Fruit fly (Drosophila melanogaster) Kc167 (cell line): ENCODE results near the gene CG34041.

Source experiments
- Myc ChIP-seq: fragments of >200 bp; optimal IDR thresholded peaks from 2 replicates; lab custom pipeline; 2017; ENCODE audit warnings: missing external identifiers
- Sin3A ChIP-seq: fragments of >200 bp; optimal IDR thresholded peaks from 2 replicates; lab custom pipeline; 2018; ENCODE audit warnings: missing external identifiers
- h ChIP-seq: fragments of >200 bp; optimal IDR thresholded peaks from 3 replicates; lab custom pipeline; 2018; ENCODE audit warnings: missing external identifiers
- insv ChIP-seq: fragments of >200 bp; optimal IDR thresholded peaks from 3 replicates; lab custom pipeline; 2018; ENCODE audit warnings: missing external identifiers
- psq ChIP-seq: fragments of >200 bp; optimal IDR thresholded peaks from 2 replicates; lab custom pipeline; 2017; ENCODE audit warnings: missing external identifiers
- ttk ChIP-seq: sonication (Bioruptor generic); optimal IDR thresholded peaks from 2 replicates; lab custom pipeline; 2017; ENCODE audit warnings: missing external identifiers

Gene CG34041

DNA sequence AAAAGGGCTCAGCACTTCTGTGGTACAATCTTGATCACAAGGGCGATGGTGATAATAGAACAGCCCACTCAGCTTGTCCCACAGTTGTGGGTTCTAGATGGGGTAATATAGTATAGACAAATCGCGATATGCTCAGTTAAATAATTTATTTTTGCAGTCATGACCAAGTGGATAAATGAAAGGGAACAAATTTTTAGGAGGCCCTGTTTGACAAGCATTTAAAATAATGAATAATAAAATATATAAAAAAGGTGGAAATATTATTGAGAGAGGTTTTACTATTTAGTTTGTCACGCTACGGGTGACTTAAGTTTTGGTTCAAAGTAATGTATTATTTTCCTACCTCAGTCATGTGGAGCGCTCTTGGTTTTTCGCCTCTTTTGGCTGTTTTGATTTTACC is at the start of gene CG34041:
Gene CG34041, plus strand, starts transcription at position 301 of the 400 bp plus-strand sequence.
- TF ChIP-seq Myc (lab: Kevin White, UChicago) (no peak), ttk (lab: Kevin White, UChicago) (no peak), insv (lab: Kevin White, UChicago) (no peak), psq (lab: Kevin White, UChicago) (no peak), h (lab: Kevin White, UChicago) (no peak), Sin3A (lab: Kevin White, UChicago) (no peak)

DNA sequence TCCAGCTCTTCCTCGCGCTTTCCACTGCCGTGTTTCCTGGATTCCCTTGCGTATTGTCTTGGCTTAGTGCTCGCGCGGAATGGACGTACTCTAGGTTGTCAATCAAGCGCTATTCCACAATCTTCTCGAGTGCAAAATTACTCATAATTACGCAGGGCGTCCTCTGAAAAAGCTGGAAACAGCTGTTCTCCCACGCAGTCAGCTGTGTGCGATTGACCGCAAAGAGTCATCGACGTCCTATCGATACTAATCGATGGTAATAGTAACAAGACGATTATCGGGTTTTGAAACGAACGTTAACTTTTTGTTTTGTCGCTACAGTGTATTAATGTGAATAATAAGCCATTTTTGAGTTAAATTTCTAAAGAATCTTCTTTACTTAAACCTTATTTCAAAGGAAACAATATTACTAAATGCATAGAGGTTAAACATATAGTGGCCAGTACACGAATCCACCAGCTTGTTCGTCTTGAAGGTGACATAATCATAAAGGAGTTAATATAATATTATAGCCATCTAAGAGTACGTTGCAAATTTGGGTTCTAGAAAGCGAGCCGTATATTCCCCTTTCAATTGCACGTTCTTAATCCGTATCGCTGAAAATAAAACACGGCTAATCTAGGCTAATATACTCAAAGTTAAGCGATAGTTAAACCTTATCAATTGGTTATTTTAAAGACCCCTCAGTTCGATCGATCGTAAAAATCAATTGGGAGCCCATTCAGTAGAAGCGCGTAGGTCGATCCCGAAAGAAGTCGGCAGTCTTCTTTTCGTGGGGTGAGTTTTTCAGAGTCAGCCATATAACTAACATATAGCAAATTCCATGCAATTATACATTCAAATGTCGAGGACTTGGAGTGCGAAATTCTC is 48.5 kb upstream of the CG34041 start, which contains the start of the genes CG2224 and CDase:
Gene CG2224, minus strand, starts transcription at position 235 of the 870 bp plus-strand sequence.
Gene CDase, plus strand, starts transcription at position 456 of the 870 bp plus-strand sequence.
- TF ChIP-seq Myc (lab: Kevin White, UChicago) = no peak
- TF ChIP-seq psq (lab: Kevin White, UChicago) = no peak
- TF ChIP-seq Sin3A (lab: Kevin White, UChicago) = no peak
- TF ChIP-seq ttk (lab: Kevin White, UChicago) = no peak
- no peak for TF ChIP-seq insv (lab: Kevin White, UChicago)
- TF ChIP-seq h (lab: Kevin White, UChicago) = no peak

DNA sequence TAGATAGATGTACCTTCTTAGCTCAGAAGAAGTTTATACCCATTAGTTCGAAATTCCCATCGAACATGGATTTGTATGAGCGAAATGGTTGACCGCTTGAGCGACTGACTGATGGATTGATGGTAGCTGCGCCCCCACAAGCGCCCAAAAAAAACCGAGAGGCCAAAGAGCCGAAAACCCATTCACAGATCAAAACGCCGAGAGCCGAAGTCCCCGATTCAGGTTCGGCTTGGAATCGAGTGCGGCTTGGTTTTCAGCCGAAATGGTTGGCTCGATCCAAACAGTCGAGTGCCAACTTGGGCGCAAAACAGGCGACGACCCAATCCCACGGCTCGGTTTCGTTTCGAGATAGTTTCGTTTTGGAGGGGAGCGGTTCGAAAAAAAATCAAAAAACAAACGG is 47.6 kb upstream of the CG34041 start:
- TF ChIP-seq h (lab: Kevin White, UChicago) (no peak), Sin3A (lab: Kevin White, UChicago) (no peak)

DNA sequence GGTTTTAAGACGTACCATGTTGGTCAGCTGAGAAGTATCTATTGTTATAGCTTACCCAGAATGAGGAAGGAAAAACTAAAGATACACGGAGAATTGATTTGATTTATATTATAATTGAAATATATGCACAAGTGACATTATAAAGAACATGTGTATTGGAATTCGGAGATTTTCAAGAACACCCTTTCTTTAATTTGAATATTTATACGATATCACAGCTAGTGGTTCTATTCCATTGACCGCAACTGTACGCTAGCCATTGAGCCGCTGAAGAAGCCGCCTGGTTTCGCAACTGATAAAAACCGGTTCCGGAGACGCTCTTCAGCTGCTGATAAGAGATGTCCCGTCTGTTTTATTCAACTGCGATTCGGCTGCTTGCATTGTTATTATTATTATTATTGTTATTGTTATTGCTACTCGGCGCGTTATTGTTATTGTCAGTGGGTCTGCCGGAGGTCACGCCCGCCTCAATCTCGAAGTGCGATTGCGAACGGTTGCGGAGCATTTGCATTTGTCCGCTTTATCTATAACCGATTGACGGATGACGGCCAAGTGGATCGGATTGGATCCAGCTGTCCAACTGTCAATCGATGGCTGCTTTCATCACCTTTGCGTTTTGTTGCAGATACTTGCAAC is 46.1 kb upstream of the CG34041 start:
- TF ChIP-seq Myc (lab: Kevin White, UChicago) (no peak), h (lab: Kevin White, UChicago) (no peak), insv (lab: Kevin White, UChicago) (no peak), Sin3A (lab: Kevin White, UChicago) (no peak), psq (lab: Kevin White, UChicago) (no peak)

DNA sequence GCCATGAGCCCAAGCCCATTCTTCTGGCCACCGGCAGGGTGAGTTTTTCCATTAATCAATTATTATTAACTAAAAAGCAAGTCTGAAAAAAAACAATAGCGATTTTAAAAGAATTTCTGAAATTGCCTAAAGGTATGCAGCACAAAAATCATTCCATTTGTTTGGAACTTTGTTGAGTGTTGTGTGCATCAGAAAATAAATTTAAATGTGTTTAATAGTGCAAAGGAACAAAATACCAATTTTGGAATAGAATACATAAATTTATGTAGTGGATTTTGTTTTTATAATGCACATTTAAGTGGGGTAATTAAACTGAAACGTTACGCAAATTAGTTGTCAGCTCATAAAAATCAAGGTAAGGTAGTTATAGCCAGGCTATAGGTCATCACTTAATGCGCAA is 43.6 kb upstream of the CG34041 start:
- no peak for TF ChIP-seq Sin3A (lab: Kevin White, UChicago)
- no peak for TF ChIP-seq Myc (lab: Kevin White, UChicago)
- TF ChIP-seq insv (lab: Kevin White, UChicago) = no peak
- no peak for TF ChIP-seq psq (lab: Kevin White, UChicago)

DNA sequence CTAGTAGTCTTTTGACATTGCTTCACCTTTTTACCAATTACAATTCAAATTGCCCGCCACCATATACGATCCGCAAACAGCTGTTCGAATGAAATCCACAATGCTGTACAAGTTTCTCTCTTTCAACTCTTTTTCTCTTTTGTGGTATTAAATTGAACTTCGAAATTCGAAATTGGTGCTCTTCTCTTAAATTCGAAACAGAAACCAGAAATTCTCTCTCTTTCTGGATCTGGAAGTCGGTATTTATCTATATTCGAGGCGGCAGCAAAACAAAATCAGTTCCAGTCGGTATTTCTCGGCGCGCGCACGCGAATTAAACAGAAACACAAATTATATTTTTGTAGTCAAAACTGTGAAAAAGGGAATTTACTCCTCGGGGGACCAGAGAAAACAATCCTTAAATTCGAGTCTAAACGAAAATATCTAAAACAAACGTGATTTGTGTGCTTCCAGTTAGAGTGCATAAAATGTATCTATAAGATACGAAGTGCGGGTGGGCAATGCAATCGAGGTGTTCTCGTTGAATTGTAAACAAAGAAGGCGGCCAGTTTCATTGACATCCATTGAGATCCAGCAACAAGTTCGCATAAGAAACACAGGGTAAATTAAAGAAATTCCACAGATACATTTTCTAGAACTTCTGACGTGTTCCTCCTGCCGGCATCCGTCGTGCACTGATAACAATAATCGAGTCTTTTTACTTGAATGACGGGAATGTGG is 41.9 kb upstream of the CG34041 start, which contains the start of gene PH4alphaEFB:
Gene PH4alphaEFB, plus strand, starts transcription at position 276 of the 720 bp plus-strand sequence.
- TF ChIP-seq Myc (lab: Kevin White, UChicago) (no peak), psq (lab: Kevin White, UChicago) (no peak), h (lab: Kevin White, UChicago) (no peak), Sin3A (lab: Kevin White, UChicago) (no peak), insv (lab: Kevin White, UChicago) (no peak), ttk (lab: Kevin White, UChicago) (no peak)

DNA sequence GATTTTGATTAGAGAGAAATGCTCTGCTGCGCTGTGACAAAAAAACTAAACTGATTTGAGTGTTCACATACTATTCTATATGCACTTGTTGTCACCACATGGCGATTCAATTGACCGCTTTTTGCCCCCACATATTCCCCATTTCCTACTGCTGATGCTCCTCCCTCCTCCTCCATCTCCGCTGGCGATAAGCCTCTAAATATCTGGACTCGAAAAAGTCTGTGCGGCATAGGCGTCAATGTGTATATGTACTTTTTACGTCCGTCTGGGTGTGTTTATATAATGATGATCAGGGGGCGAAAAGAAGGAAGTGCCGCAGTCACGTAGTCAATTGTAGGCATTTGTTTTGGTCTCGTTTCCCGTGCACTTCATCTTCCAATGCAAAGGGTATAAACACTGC is 41.3 kb upstream of the CG34041 start:
- no peak for TF ChIP-seq ttk (lab: Kevin White, UChicago)
- no peak for TF ChIP-seq insv (lab: Kevin White, UChicago)
- no peak for TF ChIP-seq Sin3A (lab: Kevin White, UChicago)
- TF ChIP-seq h (lab: Kevin White, UChicago) = no peak
- no peak for TF ChIP-seq psq (lab: Kevin White, UChicago)
- no peak for TF ChIP-seq Myc (lab: Kevin White, UChicago)

DNA sequence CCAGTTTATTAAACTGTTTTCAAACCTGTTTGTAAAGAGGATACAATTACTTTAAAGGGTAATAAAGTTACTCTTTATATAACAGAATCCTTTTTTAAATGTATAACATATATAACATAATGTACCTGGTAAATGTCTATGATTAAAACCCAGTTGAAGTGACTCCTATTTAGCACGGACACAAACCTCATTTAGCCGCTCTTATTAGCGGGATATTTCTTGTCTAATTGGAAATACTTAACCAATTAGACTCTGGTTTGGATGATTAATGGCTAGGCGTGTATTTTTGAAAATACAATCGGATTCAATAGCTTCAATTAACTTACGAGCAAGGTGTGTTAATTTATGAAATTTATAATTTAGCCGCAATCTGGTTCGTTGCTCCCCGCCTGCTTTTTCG is 40.8 kb upstream of the CG34041 start:
- TF ChIP-seq Myc (lab: Kevin White, UChicago) (no peak), psq (lab: Kevin White, UChicago) (no peak), ttk (lab: Kevin White, UChicago) (no peak), insv (lab: Kevin White, UChicago) (no peak), h (lab: Kevin White, UChicago) (no peak)

DNA sequence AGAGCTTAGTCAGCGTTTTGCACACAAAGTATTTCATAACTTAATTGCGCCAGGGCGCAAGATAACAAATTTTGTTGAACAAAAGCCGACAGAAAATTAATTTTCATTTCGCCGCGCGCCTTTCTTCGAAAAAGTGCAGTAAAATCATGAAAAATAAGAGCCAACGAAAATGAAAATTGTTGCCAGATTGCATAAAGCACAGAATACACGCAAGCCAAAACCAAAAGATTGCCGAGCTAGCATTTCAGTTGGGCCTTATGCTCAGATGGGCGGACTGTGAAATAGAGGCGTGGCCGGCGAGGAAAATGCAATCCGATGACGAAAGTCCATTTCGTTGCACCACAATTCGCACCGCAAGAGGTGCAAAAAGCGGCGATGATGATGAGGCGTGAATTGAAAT is 37.1 kb upstream of the CG34041 start:
- no peak for TF ChIP-seq Myc (lab: Kevin White, UChicago)
- TF ChIP-seq h (lab: Kevin White, UChicago) = no peak
- TF ChIP-seq psq (lab: Kevin White, UChicago) = no peak
- no peak for TF ChIP-seq Sin3A (lab: Kevin White, UChicago)
- TF ChIP-seq ttk (lab: Kevin White, UChicago) = no peak
- no peak for TF ChIP-seq insv (lab: Kevin White, UChicago)

DNA sequence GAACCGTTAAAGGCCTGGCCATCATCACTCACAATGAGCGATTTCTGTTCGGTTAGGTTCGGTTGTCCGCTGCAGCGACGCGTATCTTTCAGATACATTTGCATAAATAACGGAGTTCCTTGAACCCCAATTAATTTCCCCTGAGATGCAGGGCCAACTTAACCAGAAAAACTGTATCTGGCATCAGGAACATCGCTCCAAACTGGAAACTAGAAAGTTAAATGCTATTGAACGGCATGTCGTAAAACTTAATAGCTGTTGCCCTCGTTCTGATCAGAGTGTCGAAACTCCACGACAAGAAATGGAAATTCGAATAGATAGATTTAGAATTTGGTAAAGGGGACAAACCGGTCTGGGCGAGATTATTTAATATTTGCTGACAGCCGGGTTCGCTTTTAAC is 35.5 kb upstream of the CG34041 start:
- no peak for TF ChIP-seq Sin3A (lab: Kevin White, UChicago)
- no peak for TF ChIP-seq insv (lab: Kevin White, UChicago)

DNA sequence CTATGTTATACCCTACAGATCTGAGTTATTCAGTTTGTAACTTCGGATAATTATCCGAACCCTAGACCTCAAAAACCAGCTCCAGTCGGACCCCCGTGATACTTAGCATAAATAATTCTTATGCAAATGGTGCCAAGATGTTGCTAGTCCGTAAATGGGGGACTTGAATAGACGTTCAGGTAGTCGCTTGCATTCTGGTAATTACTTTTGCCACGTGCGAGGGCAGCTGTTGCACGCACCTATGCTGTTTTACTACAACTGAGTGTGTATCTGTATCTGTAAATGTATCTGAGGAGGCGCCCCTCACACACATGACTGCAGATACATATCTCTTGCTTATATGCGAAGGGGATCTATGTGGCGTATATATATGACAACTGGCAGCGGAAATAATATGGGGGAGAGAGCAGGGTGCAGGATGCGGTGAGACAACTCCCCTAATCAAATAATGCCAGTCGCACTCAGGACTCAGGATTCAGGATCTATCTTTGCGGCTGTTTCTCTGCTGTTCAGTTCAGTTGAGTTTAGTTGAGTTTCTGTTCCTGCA is 33.1 kb upstream of the CG34041 start:
- no peak for TF ChIP-seq h (lab: Kevin White, UChicago)
- no peak for TF ChIP-seq insv (lab: Kevin White, UChicago)
- TF ChIP-seq Sin3A (lab: Kevin White, UChicago) = no peak
- TF ChIP-seq Myc (lab: Kevin White, UChicago) = no peak
- TF ChIP-seq ttk (lab: Kevin White, UChicago) = no peak
- TF ChIP-seq psq (lab: Kevin White, UChicago) = no peak
